Worm (Caenorhabditis elegans) whole organism, L1 larva: Measurements from ENCODE around the gene ttr-16.
A peak's percentile ranks its signal among the peaks of the same experiment; 100 is the strongest.

ENCODE experiments used
- Y116A8C.19 ChIP-seq: sonication (generic microtip); optimal IDR thresholded peaks from 2 replicates; lab custom pipeline; 2016; ENCODE audit warnings: missing compliant biosample characterization, missing genetic modification characterization, borderline replicate concordance
- alr-1 ChIP-seq: fragments of 200-800 bp; sonication (Bioruptor generic); optimal IDR thresholded peaks from 2 replicates; lab custom pipeline; 2018; ENCODE audit warnings: borderline replicate concordance, mild to moderate bottlenecking, missing genetic modification characterization, missing compliant biosample characterization
- ama-1 ChIP-seq: fragments of 150-350 bp; optimal IDR thresholded peaks from 2 replicates; lab custom pipeline; 2014
- blmp-1 ChIP-seq: fragments of 150-350 bp; optimal IDR thresholded peaks from 2 replicates; lab custom pipeline; 2014; ENCODE audit warnings: missing biosample characterization, missing genetic modification characterization
- ceh-82 ChIP-seq, 3 experiments: fragments of 150-350 bp in 1 of 3; sonication (generic microtip) in 2 of 3; optimal IDR thresholded peaks; 2 replicates each; lab custom pipeline; 2014 to 2017; ENCODE audit warnings: missing biosample characterization in 3 of 3, missing genetic modification characterization in 3 of 3
- ceh-88 ChIP-seq: fragments of 200-800 bp; sonication (Bioruptor generic); IDR thresholded peaks from 2 replicates; pipeline ENCODE4 v1.3.6; 2022; ENCODE audit warnings: missing genetic modification characterization, missing compliant biosample characterization
- ceh-90 ChIP-seq: sonication (generic microtip); optimal IDR thresholded peaks from 2 replicates; lab custom pipeline; 2016; ENCODE audit warnings: missing genetic modification characterization, missing compliant biosample characterization
- ces-1 ChIP-seq: fragments of 150-350 bp; optimal IDR thresholded peaks from 2 replicates; lab custom pipeline; 2014; ENCODE audit warnings: missing biosample characterization, missing genetic modification reagents, missing genetic modification characterization
- dpl-1 ChIP-seq, 3 experiments: fragments of 150-350 bp in 2 of 3; sonication (generic microtip) in 1 of 3; optimal IDR thresholded peaks; 2 replicates each; lab custom pipeline; 2014 to 2017; ENCODE audit warnings: missing biosample characterization in 3 of 3, missing genetic modification characterization in 3 of 3, missing genetic modification reagents in 3 of 3
- dsc-1 ChIP-seq: sonication (generic microtip); optimal IDR thresholded peaks from 2 replicates; lab custom pipeline; 2016; ENCODE audit warnings: mild to moderate bottlenecking, missing genetic modification characterization, missing compliant biosample characterization
- efl-3 ChIP-seq: fragments of 200-800 bp; sonication (Bioruptor generic); optimal IDR thresholded peaks from 2 replicates; lab custom pipeline; 2018; ENCODE audit warnings: mild to moderate bottlenecking, missing genetic modification characterization, missing compliant biosample characterization
- egl-13 ChIP-seq: sonication (generic microtip); optimal IDR thresholded peaks from 2 replicates; lab custom pipeline; 2016; ENCODE audit warnings: missing genotype, missing genetic modification reagents, missing genetic modification characterization, missing compliant biosample characterization
- egl-27 ChIP-seq, 2 experiments: fragments of 150-350 bp in 1 of 2; sonication (generic microtip); optimal IDR thresholded peaks; 3 replicates each; lab custom pipeline; 2017 to 2018; ENCODE audit warnings: missing biosample characterization in 2 of 2, missing genetic modification characterization in 2 of 2, missing genetic modification reagents in 2 of 2
- elt-3 ChIP-seq, 6 experiments: fragments of 150-350 bp in 1 of 6; sonication (generic microtip); optimal IDR thresholded peaks; 2 replicates each; lab custom pipeline; 2017 to 2018; ENCODE audit warnings: missing biosample characterization in 6 of 6, missing genetic modification characterization in 6 of 6, inconsistent platforms in 1 of 6
- ets-5 ChIP-seq: fragments of 200-800 bp; sonication (Bioruptor generic); IDR thresholded peaks from 2 replicates; pipeline ENCODE4 v1.3.6; 2022; ENCODE audit warnings: missing genetic modification characterization, missing compliant biosample characterization
- fkh-8 ChIP-seq: sonication (generic microtip); optimal IDR thresholded peaks from 2 replicates; lab custom pipeline; 2016; ENCODE audit warnings: mild to moderate bottlenecking, missing genetic modification characterization, missing compliant biosample characterization
- fos-1 ChIP-seq: fragments of 150-350 bp; optimal IDR thresholded peaks from 2 replicates; lab custom pipeline; 2014; ENCODE audit warnings: missing biosample characterization, missing genetic modification characterization
- grh-1 ChIP-seq: fragments of 200-800 bp; sonication (Bioruptor generic); IDR thresholded peaks from 2 replicates; pipeline ENCODE4 v1.3.6; 2022; ENCODE audit warnings: missing genetic modification reagents, missing genetic modification characterization, missing compliant biosample characterization
- hpl-2 ChIP-seq: fragments of 150-350 bp; optimal IDR thresholded peaks from 2 replicates; lab custom pipeline; 2014; ENCODE audit warnings: missing biosample characterization, missing genetic modification reagents, missing genetic modification characterization
- irx-1 ChIP-seq: sonication (generic microtip); optimal IDR thresholded peaks from 2 replicates; lab custom pipeline; 2016; ENCODE audit warnings: missing genetic modification characterization, missing compliant biosample characterization
- lin-13 ChIP-seq: fragments of 150-350 bp; optimal IDR thresholded peaks from 2 replicates; lab custom pipeline; 2014; ENCODE audit warnings: missing biosample characterization, missing genetic modification reagents, missing genetic modification characterization
- lir-3 ChIP-seq: sonication (generic microtip); optimal IDR thresholded peaks from 2 replicates; lab custom pipeline; 2016; ENCODE audit warnings: mild to moderate bottlenecking, missing genetic modification characterization, moderate library complexity, missing compliant biosample characterization; ENCODE audit not compliant: poor library complexity
- mab-9 ChIP-seq: fragments of 200-800 bp; sonication (Bioruptor generic); IDR thresholded peaks from 2 replicates; pipeline ENCODE4 v1.3.6; 2022; ENCODE audit warnings: missing genetic modification reagents, missing genetic modification characterization, missing compliant biosample characterization
- mef-2 ChIP-seq: fragments of 150-350 bp; optimal IDR thresholded peaks from 2 replicates; lab custom pipeline; 2014; ENCODE audit warnings: missing biosample characterization, missing genetic modification characterization
- mep-1 ChIP-seq: fragments of 150-350 bp; optimal IDR thresholded peaks from 2 replicates; lab custom pipeline; 2014; ENCODE audit warnings: missing biosample characterization, missing genetic modification characterization
- nhr-11 ChIP-seq: fragments of 150-350 bp; optimal IDR thresholded peaks from 2 replicates; lab custom pipeline; 2014; ENCODE audit warnings: missing biosample characterization, missing genetic modification characterization
- nhr-12 ChIP-seq: sonication (generic microtip); optimal IDR thresholded peaks from 2 replicates; lab custom pipeline; 2017; ENCODE audit warnings: missing biosample characterization, missing genetic modification characterization
- nhr-237 ChIP-seq: fragments of 150-350 bp; optimal IDR thresholded peaks from 2 replicates; lab custom pipeline; 2014; ENCODE audit warnings: missing biosample characterization, missing genetic modification characterization
- nhr-28 ChIP-seq: fragments of 150-350 bp; optimal IDR thresholded peaks from 2 replicates; lab custom pipeline; 2014; ENCODE audit warnings: missing biosample characterization, missing genetic modification characterization
- nhr-47 ChIP-seq: sonication (generic microtip); optimal IDR thresholded peaks from 2 replicates; lab custom pipeline; 2016; ENCODE audit warnings: mild to moderate bottlenecking, missing genetic modification characterization, moderate library complexity, missing compliant biosample characterization
- nhr-76 ChIP-seq: sonication (generic microtip); optimal IDR thresholded peaks from 2 replicates; lab custom pipeline; 2017; ENCODE audit warnings: missing biosample characterization, missing genetic modification characterization
- nhr-77 ChIP-seq: fragments of 150-350 bp; optimal IDR thresholded peaks from 2 replicates; lab custom pipeline; 2014; ENCODE audit warnings: missing biosample characterization, missing genetic modification characterization
- nhr-84 ChIP-seq: sonication (generic microtip); optimal IDR thresholded peaks from 2 replicates; lab custom pipeline; 2017; ENCODE audit warnings: missing biosample characterization, missing genetic modification characterization
- nhr-85 ChIP-seq: sonication (generic microtip); peaks from one replicate; lab custom pipeline; 2016; ENCODE audit warnings: missing genetic modification characterization, inconsistent platforms, missing compliant biosample characterization
- nhr-90 ChIP-seq: sonication (generic microtip); optimal IDR thresholded peaks from 2 replicates; lab custom pipeline; 2016; ENCODE audit warnings: mild to moderate bottlenecking, missing genetic modification characterization, missing compliant biosample characterization; ENCODE audit not compliant: poor library complexity
- pax-3 ChIP-seq: fragments of 200-800 bp; sonication (Bioruptor generic); optimal IDR thresholded peaks from 2 replicates; lab custom pipeline; 2018; ENCODE audit warnings: mild to moderate bottlenecking, missing genetic modification characterization, moderate library complexity, missing compliant biosample characterization
- rnt-1 ChIP-seq: sonication (generic microtip); optimal IDR thresholded peaks from 2 replicates; lab custom pipeline; 2016; ENCODE audit warnings: mild to moderate bottlenecking, missing genetic modification characterization, moderate library complexity, missing compliant biosample characterization
- snpc-4 ChIP-seq: fragments of 150-350 bp; optimal IDR thresholded peaks from 2 replicates; lab custom pipeline; 2014; ENCODE audit warnings: missing biosample characterization, missing genetic modification characterization
- snu-23 ChIP-seq: sonication (generic microtip); optimal IDR thresholded peaks from 2 replicates; lab custom pipeline; 2016; ENCODE audit warnings: missing genetic modification characterization, missing compliant biosample characterization
- sup-37 ChIP-seq: fragments of 200-800 bp; sonication (Bioruptor generic); optimal IDR thresholded peaks from 2 replicates; lab custom pipeline; 2018; ENCODE audit warnings: mild to moderate bottlenecking, missing genetic modification characterization, missing compliant biosample characterization
- tbx-2 ChIP-seq: sonication (generic microtip); optimal IDR thresholded peaks from 2 replicates; lab custom pipeline; 2016; ENCODE audit warnings: missing genetic modification characterization, missing compliant biosample characterization
- unc-130 ChIP-seq: fragments of 150-350 bp; optimal IDR thresholded peaks from 2 replicates; lab custom pipeline; 2017; ENCODE audit warnings: missing biosample characterization, missing genetic modification characterization, inconsistent platforms
- unc-62 ChIP-seq: fragments of 150-350 bp; optimal IDR thresholded peaks from 2 replicates; lab custom pipeline; 2014; ENCODE audit warnings: missing biosample characterization, missing genetic modification reagents, missing genetic modification characterization
- vab-15 ChIP-seq: sonication (generic microtip); optimal IDR thresholded peaks from 2 replicates; lab custom pipeline; 2017; ENCODE audit warnings: missing genotype, mild to moderate bottlenecking, missing genetic modification characterization, missing compliant biosample characterization
- zag-1 ChIP-seq: fragments of 150-350 bp; optimal IDR thresholded peaks from 2 replicates; lab custom pipeline; 2014; ENCODE audit warnings: missing biosample characterization, missing genetic modification characterization
- ztf-11 ChIP-seq, 2 experiments: sonication (generic microtip); optimal IDR thresholded peaks; 2 replicates each; lab custom pipeline; 2016 to 2017; ENCODE audit warnings: missing genetic modification characterization in 2 of 2, missing biosample characterization in 1 of 2, missing compliant biosample characterization in 1 of 2
- ztf-4 ChIP-seq: fragments of 150-350 bp; optimal IDR thresholded peaks from 2 replicates; lab custom pipeline; 2014; ENCODE audit warnings: missing biosample characterization, missing genetic modification characterization

ttr-16 gene

ce11 chrIV:11078482-11078881 is 14.5 kb upstream of the ttr-16 start, which contains the start of gene Y5F2A.4:
Y5F2A.4 (minus strand) TSS chrIV:11078582.
- TF ChIP-seq snpc-4 (no peak), Y116A8C.19 (tag; lab: Kevin White, UChicago) (no peak), nhr-84 (tag; lab: Kevin White, UChicago) (no peak), fos-1 (tag; lab: Kevin White, UChicago) (no peak), nhr-12 (tag; lab: Kevin White, UChicago) (no peak), mep-1 (tag; lab: Kevin White, UChicago) (no peak), ceh-90 (tag; lab: Kevin White, UChicago) (no peak), zag-1 (tag; lab: Kevin White, UChicago) (no peak), mef-2 (tag; lab: Kevin White, UChicago) (no peak)
- TF ChIP-seq, all 84 proteins: peak for 0

- peak; percentile 68 for TF ChIP-seq nhr-237 (tag; lab: Kevin White, UChicago)
- peak; percentile 71 for TF ChIP-seq rnt-1
- TF ChIP-seq lir-3: peak; percentile 57
These were observed 7.0 kb upstream of the ttr-16 start for ce11 chrIV:11070895-11071294.

- TF ChIP-seq unc-130 (tag; lab: Kevin White, UChicago) (peak; percentile 42), lin-13 (GFP tag; lab: Kevin White, UChicago) (peak; percentile 46), nhr-12 (tag; lab: Kevin White, UChicago) (no peak), snu-23 (GFP tag; lab: Kevin White, UChicago) (peak; percentile 64), ztf-4 (tag; lab: Kevin White, UChicago) (peak; percentile 69), nhr-84 (tag; lab: Kevin White, UChicago) (no peak), nhr-237 (tag; lab: Kevin White, UChicago) (no peak), nhr-77 (no peak), mep-1 (tag; lab: Kevin White, UChicago) (peak; percentile 8), ets-5 (GFP tag; lab: Robert Waterston, UW) (no peak), zag-1 (tag; lab: Kevin White, UChicago) (no peak), rnt-1 (peak; percentile 82), nhr-90 (no peak), nhr-47 (tag; lab: Kevin White, UChicago) (peak; percentile 53), egl-27 (tag; optimal IDR thresholded peaks at IDR 0.05; lab: Kevin White, UChicago) (no peak), ceh-90 (tag; lab: Kevin White, UChicago) (no peak), mab-9 (GFP tag; lab: Robert Waterston, UW) (no peak), ztf-11 (tag; optimal IDR thresholded peaks at IDR 0.05; lab: Kevin White, UChicago) (no peak), fkh-8 (no peak), nhr-76 (tag; lab: Kevin White, UChicago) (no peak), ceh-88 (GFP tag; lab: Robert Waterston, UW) (no peak), blmp-1 (no peak), Y116A8C.19 (tag; lab: Kevin White, UChicago) (no peak), nhr-11 (tag; lab: Kevin White, UChicago) (peak; percentile 83), nhr-28 (tag; lab: Kevin White, UChicago) (no peak), pax-3 (tag; lab: Kevin White, UChicago) (no peak), grh-1 (GFP tag; lab: Robert Waterston, UW) (no peak), ama-1 (lab: Kevin White, UChicago) (no peak), dsc-1 (tag; lab: Kevin White, UChicago) (no peak), unc-62 (GFP tag; lab: Kevin White, UChicago) (peak; percentile 61), egl-13 (no peak), tbx-2 (tag; lab: Kevin White, UChicago) (peak; percentile 57), alr-1 (no peak), dpl-1 (GFP tag; optimal IDR thresholded peaks at IDR 0.05; lab: Kevin White, UChicago) (peak in 1 of 3 experiments; percentile 3), nhr-85 (tag; lab: Kevin White, UChicago) (peak; percentile 39), snpc-4 (no peak), ces-1 (GFP tag; lab: Kevin White, UChicago) (no peak), hpl-2 (GFP tag; lab: Kevin White, UChicago) (no peak), ceh-82 (tag; optimal IDR thresholded peaks at IDR 0.05; lab: Kevin White, UChicago) (no peak), mef-2 (tag; lab: Kevin White, UChicago) (no peak), vab-15 (tag; lab: Kevin White, UChicago) (no peak), sup-37 (GFP tag; lab: Kevin White, UChicago) (no peak), fos-1 (tag; lab: Kevin White, UChicago) (peak; percentile 33), elt-3 (tag; optimal IDR thresholded peaks at IDR 0.05; lab: Kevin White, UChicago) (no peak), irx-1 (no peak), efl-3 (GFP tag; lab: Kevin White, UChicago) (no peak)
These were observed 4.4 kb upstream of the ttr-16 start for ce11 chrIV:11068314-11068713.
